Worm (Caenorhabditis elegans): ENCODE results near the gene ugt-41.

Gene ugt-41

ce11 chrV:7166709-7167108 lies 3.3 kb upstream of the ugt-41 start, which contains the start of gene ugt-36:
Gene ugt-36 (plus strand): TSS chrV:7167009.
- TF ChIP-seq tbx-37 (GFP tag; conservative IDR thresholded peaks at IDR 0.05) = no peak
- TF ChIP-seq hnd-1 (tag; optimal IDR thresholded peaks at IDR 0.05) = no peak
- no peak for TF ChIP-seq F13C5.2 (tag; optimal IDR thresholded peaks at IDR 0.05)
- no peak for TF ChIP-seq flt-1 (GFP tag; IDR thresholded peaks at IDR 0.05)
- no peak for TF ChIP-seq B0310.2 (tag; optimal IDR thresholded peaks at IDR 0.05)
- TF ChIP-seq tra-4 (tag; optimal IDR thresholded peaks at IDR 0.05) = no peak
- no peak for TF ChIP-seq tbx-11 (GFP tag; IDR thresholded peaks at IDR 0.05)
- TF ChIP-seq scrt-1 (GFP tag; IDR thresholded peaks at IDR 0.05) = no peak
- no peak for TF ChIP-seq sea-1 (GFP tag; conservative IDR thresholded peaks at IDR 0.05)
- no peak for TF ChIP-seq ceh-13 (GFP tag; optimal IDR thresholded peaks at IDR 0.05)
- TF ChIP-seq ama-1 (optimal IDR thresholded peaks at IDR 0.05) = no peak
- no peak for TF ChIP-seq pes-1 (GFP tag; IDR thresholded peaks at IDR 0.05)
- TF ChIP-seq ets-7 (tag; optimal IDR thresholded peaks at IDR 0.05) = no peak

ce11 chrV:7164210-7164609 lies 815 bp upstream of the ugt-41 start, which contains the start of gene srh-83:
Gene srh-83 (plus strand): TSS chrV:7164510.
- TF ChIP-seq tbx-37 (GFP tag; conservative IDR thresholded peaks at IDR 0.05) (no peak), tbx-11 (GFP tag; IDR thresholded peaks at IDR 0.05) (no peak), ama-1 (optimal IDR thresholded peaks at IDR 0.05) (no peak), tra-4 (tag; optimal IDR thresholded peaks at IDR 0.05) (no peak), pes-1 (GFP tag; IDR thresholded peaks at IDR 0.05) (no peak), hmbx-1 (tag; optimal IDR thresholded peaks at IDR 0.05) (no peak), hmg-4 (GFP tag; optimal IDR thresholded peaks at IDR 0.05) (no peak), aly-1 (tag; optimal IDR thresholded peaks at IDR 0.05) (no peak), ceh-13 (GFP tag; optimal IDR thresholded peaks at IDR 0.05) (no peak), ceh-36 (tag; optimal IDR thresholded peaks at IDR 0.05) (no peak), F13C5.2 (tag; optimal IDR thresholded peaks at IDR 0.05) (no peak), scrt-1 (GFP tag; IDR thresholded peaks at IDR 0.05) (no peak)

- no peak for TF ChIP-seq tbx-37 (GFP tag; conservative IDR thresholded peaks at IDR 0.05)
- no peak for TF ChIP-seq ceh-36 (tag; optimal IDR thresholded peaks at IDR 0.05)
- TF ChIP-seq ama-1 (optimal IDR thresholded peaks at IDR 0.05) = no peak
- no peak for TF ChIP-seq B0310.2 (tag; optimal IDR thresholded peaks at IDR 0.05)
- no peak for TF ChIP-seq aly-1 (tag; optimal IDR thresholded peaks at IDR 0.05)
- no peak for TF ChIP-seq tbx-11 (GFP tag; IDR thresholded peaks at IDR 0.05)
- no peak for TF ChIP-seq tra-4 (tag; optimal IDR thresholded peaks at IDR 0.05)
- no peak for TF ChIP-seq pes-1 (GFP tag; IDR thresholded peaks at IDR 0.05)
- TF ChIP-seq hmbx-1 (tag; optimal IDR thresholded peaks at IDR 0.05) = no peak
- no peak for TF ChIP-seq sea-1 (GFP tag; conservative IDR thresholded peaks at IDR 0.05)
These were observed 4.0 kb downstream of the ugt-41 start, which contains the start of gene str-204 for ce11 chrV:7159391-7159790. Gene str-204 (plus strand): TSS chrV:7159691.

ce11 chrV:7157089-7157488 lies 6.3 kb downstream of the ugt-41 start, which contains the start of gene ugt-39:
Gene ugt-39 (plus strand): TSS chrV:7157142.
- TF ChIP-seq aly-1 (tag; optimal IDR thresholded peaks at IDR 0.05) (no peak), scrt-1 (GFP tag; IDR thresholded peaks at IDR 0.05) (no peak)

- TF ChIP-seq aly-1 (tag; optimal IDR thresholded peaks at IDR 0.05) = no peak
- no peak for TF ChIP-seq hmg-4 (GFP tag; optimal IDR thresholded peaks at IDR 0.05)
- TF ChIP-seq ets-7 (tag; optimal IDR thresholded peaks at IDR 0.05) = no peak
- no peak for TF ChIP-seq pes-1 (GFP tag; IDR thresholded peaks at IDR 0.05)
- TF ChIP-seq tbx-11 (GFP tag; IDR thresholded peaks at IDR 0.05) = no peak
- no peak for TF ChIP-seq ama-1 (optimal IDR thresholded peaks at IDR 0.05)
- no peak for TF ChIP-seq sea-1 (GFP tag; conservative IDR thresholded peaks at IDR 0.05)
- TF ChIP-seq hmbx-1 (tag; optimal IDR thresholded peaks at IDR 0.05) = no peak
These were observed 7.3 kb downstream of the ugt-41 start, which contains the start of gene F10D2.10 for ce11 chrV:7156079-7156478. Gene F10D2.10 (minus strand): TSS chrV:7156179.

- TF ChIP-seq tbx-37 (GFP tag; conservative IDR thresholded peaks at IDR 0.05) (no peak), B0310.2 (tag; optimal IDR thresholded peaks at IDR 0.05) (no peak), aly-1 (tag; optimal IDR thresholded peaks at IDR 0.05) (no peak), hmbx-1 (tag; optimal IDR thresholded peaks at IDR 0.05) (no peak), ama-1 (optimal IDR thresholded peaks at IDR 0.05) (no peak)
These were observed 10.3 kb downstream of the ugt-41 start, which contains the start of gene fat-7 for ce11 chrV:7153046-7153445. Gene fat-7 (minus strand): TSS chrV:7153146.

ce11 chrV:7150570-7150969 lies 12.8 kb downstream of the ugt-41 start, which contains the start of gene F10D2.8:
Gene F10D2.8 (minus strand): TSS chrV:7150714.
- TF ChIP-seq hnd-1 (tag; optimal IDR thresholded peaks at IDR 0.05) = no peak
- no peak for TF ChIP-seq tbx-37 (GFP tag; conservative IDR thresholded peaks at IDR 0.05)

- no peak for TF ChIP-seq aly-1 (tag; optimal IDR thresholded peaks at IDR 0.05)
- TF ChIP-seq tbx-11 (GFP tag; IDR thresholded peaks at IDR 0.05) = no peak
- no peak for TF ChIP-seq tbx-37 (GFP tag; conservative IDR thresholded peaks at IDR 0.05)
- TF ChIP-seq ceh-13 (GFP tag; optimal IDR thresholded peaks at IDR 0.05) = no peak
- TF ChIP-seq hmg-4 (GFP tag; optimal IDR thresholded peaks at IDR 0.05) = no peak
- TF ChIP-seq hmbx-1 (tag; optimal IDR thresholded peaks at IDR 0.05) = no peak
- TF ChIP-seq ets-7 (tag; optimal IDR thresholded peaks at IDR 0.05) = no peak
- no peak for TF ChIP-seq sea-1 (GFP tag; conservative IDR thresholded peaks at IDR 0.05)
- TF ChIP-seq flt-1 (GFP tag; IDR thresholded peaks at IDR 0.05) = no peak
- no peak for TF ChIP-seq F13C5.2 (tag; optimal IDR thresholded peaks at IDR 0.05)
These were observed 16.0 kb downstream of the ugt-41 start, which contains the start of gene ugt-38 for ce11 chrV:7147370-7147769. Gene ugt-38 (minus strand): TSS chrV:7147470.
